Fruit fly (Drosophila melanogaster) whole organism, embryonic: ENCODE data around the gene CG43799.

Experiments used
- ATbp ChIP-seq: fragments of 200-800 bp; sonication (Bioruptor generic); optimal IDR thresholded peaks from 2 replicates; lab custom pipeline; 2017; ENCODE audit warnings: missing biosample characterization, mild to moderate bottlenecking, missing genetic modification characterization, missing genetic modification reagents
- Aef1 ChIP-seq: fragments of 200-800 bp; sonication (Bioruptor generic); IDR thresholded peaks from 3 replicates; pipeline ENCODE4 v1.3.6; 2022; ENCODE audit warnings: missing biosample characterization, missing genetic modification characterization
- B-H1 ChIP-seq: fragments of 200-800 bp; sonication (Bioruptor generic); IDR thresholded peaks from 3 replicates; pipeline ENCODE4 v1.3.6; 2022; ENCODE audit warnings: missing biosample characterization, missing genetic modification characterization
- Blimp-1 ChIP-seq: fragments of 200-800 bp; sonication (Bioruptor generic); optimal IDR thresholded peaks from 3 replicates; lab custom pipeline; 2018; ENCODE audit warnings: missing biosample characterization, missing genetic modification characterization, mild to moderate bottlenecking, moderate library complexity, missing genetic modification reagents
- CG11504 ChIP-seq: fragments of 200-800 bp; sonication (Bioruptor generic); optimal IDR thresholded peaks from 3 replicates; lab custom pipeline; 2019; ENCODE audit warnings: missing biosample characterization, mild to moderate bottlenecking, missing genetic modification characterization, moderate library complexity
- CG15011 ChIP-seq: fragments of 200-800 bp; sonication (Bioruptor generic); optimal IDR thresholded peaks from 3 replicates; lab custom pipeline; 2018; ENCODE audit warnings: missing biosample characterization, mild to moderate bottlenecking, missing genetic modification characterization
- CG15514 ChIP-seq: fragments of 200-800 bp; sonication (Bioruptor generic); optimal IDR thresholded peaks from 3 replicates; lab custom pipeline; 2017; ENCODE audit warnings: missing biosample characterization, missing genetic modification characterization, mild to moderate bottlenecking, moderate library complexity, missing genetic modification reagents
- CG18599 ChIP-seq: fragments of 200-800 bp; sonication (Bioruptor generic); optimal IDR thresholded peaks from 3 replicates; lab custom pipeline; 2017; ENCODE audit warnings: missing biosample characterization, missing genetic modification characterization, mild to moderate bottlenecking, moderate library complexity, missing genetic modification reagents
- CG34376 ChIP-seq: fragments of 200-800 bp; sonication (Bioruptor generic); optimal IDR thresholded peaks from 2 replicates; lab custom pipeline; 2018; ENCODE audit warnings: missing biosample characterization, mild to moderate bottlenecking, missing genetic modification characterization
- CG3995 ChIP-seq: fragments of 200-800 bp; sonication (Bioruptor generic); optimal IDR thresholded peaks from 3 replicates; lab custom pipeline; 2016; ENCODE audit warnings: missing biosample characterization, missing genetic modification characterization
- CG5180 ChIP-seq: fragments of 200-800 bp; sonication (Bioruptor generic); optimal IDR thresholded peaks from 3 replicates; lab custom pipeline; 2017; ENCODE audit warnings: missing biosample characterization, missing genetic modification characterization, mild to moderate bottlenecking, moderate library complexity, missing genetic modification reagents
- CG8290 ChIP-seq, 3 experiments: fragments of 200-800 bp; sonication (Bioruptor generic); optimal IDR thresholded peaks; 2 replicates each; lab custom pipeline; 2016 to 2019; ENCODE audit warnings: missing biosample characterization in 3 of 3, missing genetic modification characterization in 3 of 3, mild to moderate bottlenecking in 2 of 3, moderate library complexity in 1 of 3
- CG9437 ChIP-seq: fragments of 200-800 bp; sonication (Bioruptor generic); optimal IDR thresholded peaks from 2 replicates; lab custom pipeline; 2018; ENCODE audit warnings: missing biosample characterization, mild to moderate bottlenecking, missing genetic modification characterization
- CG9727 ChIP-seq: fragments of 200-800 bp; sonication (Bioruptor generic); optimal IDR thresholded peaks from 3 replicates; lab custom pipeline; 2017; ENCODE audit warnings: missing biosample characterization, mild to moderate bottlenecking, missing genetic modification characterization
- Chrac-16 ChIP-seq: fragments of 200-800 bp; sonication (Bioruptor generic); optimal IDR thresholded peaks from 3 replicates; lab custom pipeline; 2016; ENCODE audit warnings: missing biosample characterization, missing genetic modification characterization
- Doc2 ChIP-seq: fragments of 200-800 bp; sonication (Bioruptor generic); IDR thresholded peaks from 2 replicates; pipeline ENCODE4 v1.3.6; 2022; ENCODE audit warnings: missing biosample characterization, missing genetic modification characterization
- Fer1 ChIP-seq: fragments of 200-800 bp; sonication (Bioruptor generic); optimal IDR thresholded peaks from 2 replicates; lab custom pipeline; 2017; ENCODE audit warnings: missing biosample characterization, mild to moderate bottlenecking, missing genetic modification characterization
- HHEX ChIP-seq: fragments of 200-800 bp; sonication (Bioruptor generic); optimal IDR thresholded peaks from 3 replicates; lab custom pipeline; 2017; ENCODE audit warnings: missing biosample characterization, mild to moderate bottlenecking, missing genetic modification characterization, missing genetic modification reagents
- MESR4 ChIP-seq: fragments of 200-800 bp; sonication (Bioruptor generic); optimal IDR thresholded peaks from 2 replicates; lab custom pipeline; 2018; ENCODE audit warnings: missing biosample characterization, mild to moderate bottlenecking, missing genetic modification characterization, moderate library complexity
- Med ChIP-seq: fragments of 200-800 bp; sonication (Bioruptor generic); peaks from one replicate; lab custom pipeline; 2016; ENCODE audit warnings: missing biosample characterization, missing genetic modification characterization, mild to moderate bottlenecking, inconsistent platforms, moderate library complexity
- Mes4 ChIP-seq: fragments of 200-800 bp; sonication (Bioruptor generic); optimal IDR thresholded peaks from 2 replicates; lab custom pipeline; 2016; ENCODE audit warnings: missing biosample characterization, missing genetic modification characterization
- NK7.1 ChIP-seq: fragments of 200-800 bp; sonication (Bioruptor generic); optimal IDR thresholded peaks from 3 replicates; lab custom pipeline; 2016; ENCODE audit warnings: missing biosample characterization, missing genetic modification characterization
- Rfx ChIP-seq: fragments of 200-800 bp; sonication (Bioruptor generic); IDR thresholded peaks from 2 replicates; pipeline ENCODE4 v1.3.6; 2022; ENCODE audit warnings: missing biosample characterization, missing genetic modification characterization
- Taf1 ChIP-seq: fragments of 200-800 bp; sonication (Bioruptor generic); IDR thresholded peaks from 2 replicates; pipeline ENCODE4 v1.3.6; 2022; ENCODE audit warnings: missing biosample characterization, missing genetic modification characterization
- Usf ChIP-seq: fragments of 200-800 bp; sonication (Bioruptor generic); optimal IDR thresholded peaks from 2 replicates; lab custom pipeline; 2017; ENCODE audit warnings: missing genotype, missing biosample characterization, missing genetic modification characterization
- caup ChIP-seq: fragments of 200-800 bp; sonication (Bioruptor generic); optimal IDR thresholded peaks from 3 replicates; lab custom pipeline; 2017; ENCODE audit warnings: missing biosample characterization, mild to moderate bottlenecking, missing genetic modification characterization, moderate library complexity; ENCODE audit not compliant: severe bottlenecking
- crol ChIP-seq: fragments of 200-800 bp; sonication (Bioruptor generic); IDR thresholded peaks from 2 replicates; pipeline ENCODE4 v1.3.6; 2022; ENCODE audit warnings: missing biosample characterization, missing genetic modification characterization
- cwo ChIP-seq: fragments of 200-800 bp; sonication (Bioruptor generic); optimal IDR thresholded peaks from 3 replicates; lab custom pipeline; 2017; ENCODE audit warnings: missing biosample characterization, missing genetic modification characterization, mild to moderate bottlenecking, moderate library complexity, missing genetic modification reagents
- danr ChIP-seq: fragments of 200-800 bp; sonication (Bioruptor generic); IDR thresholded peaks from 2 replicates; pipeline ENCODE4 v1.3.6; 2022; ENCODE audit warnings: missing biosample characterization, missing genetic modification characterization
- gce ChIP-seq: fragments of 200-800 bp; sonication (Bioruptor generic); IDR thresholded peaks from 3 replicates; pipeline ENCODE4 v1.3.6; 2022; ENCODE audit warnings: missing biosample characterization, missing genetic modification characterization
- inv ChIP-seq: fragments of 200-800 bp; sonication (Bioruptor generic); IDR thresholded peaks from 2 replicates; pipeline ENCODE4 v1.3.6; 2022; ENCODE audit warnings: missing biosample characterization, missing genetic modification characterization; ENCODE audit not compliant: partially characterized antibody
- lab ChIP-seq: fragments of 200-800 bp; sonication (Bioruptor generic); optimal IDR thresholded peaks from 3 replicates; lab custom pipeline; 2017; ENCODE audit warnings: missing biosample characterization, missing genetic modification characterization, mild to moderate bottlenecking, moderate library complexity, missing genetic modification reagents
- mirr ChIP-seq: fragments of 200-800 bp; sonication (Bioruptor generic); optimal IDR thresholded peaks from 3 replicates; lab custom pipeline; 2018; ENCODE audit warnings: missing biosample characterization, mild to moderate bottlenecking, missing genetic modification characterization
- nerfin-1 ChIP-seq: fragments of 200-800 bp; sonication (Bioruptor generic); optimal IDR thresholded peaks from 3 replicates; lab custom pipeline; 2019; ENCODE audit warnings: missing biosample characterization, mild to moderate bottlenecking, missing genetic modification characterization, moderate library complexity
- pan ChIP-seq, 4 experiments: fragments of >200 bp in 3 of 4; fragments of 200-800 bp in 1 of 4; sonication (Bioruptor generic) in 1 of 4; optimal IDR thresholded peaks in 3 of 4; IDR thresholded peaks in 1 of 4; 2 replicates each; pipeline versions ENCODE4 v1.3.6 to Lab custom; 2017 to 2022; ENCODE audit warnings: missing biosample characterization in 2 of 4, missing genetic modification characterization in 2 of 4, mixed read lengths in 1 of 4
- peb ChIP-seq: fragments of 200-800 bp; sonication (Bioruptor generic); IDR thresholded peaks from 2 replicates; pipeline ENCODE4 v1.3.6; 2022; ENCODE audit warnings: missing biosample characterization, missing genetic modification characterization
- pfk ChIP-seq: fragments of 200-800 bp; sonication (Bioruptor generic); optimal IDR thresholded peaks from 2 replicates; lab custom pipeline; 2018; ENCODE audit warnings: missing biosample characterization, mild to moderate bottlenecking, missing genetic modification characterization, moderate library complexity
- prd ChIP-seq, 3 experiments: fragments of >200 bp in 2 of 3; fragments of 200-800 bp in 1 of 3; sonication (Bioruptor generic) in 1 of 3; optimal IDR thresholded peaks in 2 of 3; IDR thresholded peaks in 1 of 3; 2 replicates in 2 of 3; 3 replicates in 1 of 3; pipeline versions ENCODE4 v1.3.6 to Lab custom; 2017 to 2022; ENCODE audit warnings: missing biosample characterization in 1 of 3, missing genetic modification characterization in 1 of 3
- row ChIP-seq: fragments of 200-800 bp; sonication (Bioruptor generic); IDR thresholded peaks from 3 replicates; pipeline ENCODE4 v1.3.6; 2022; ENCODE audit warnings: missing biosample characterization, missing genetic modification characterization
- sens ChIP-seq: fragments of 200-800 bp; sonication (Bioruptor generic); peaks from one replicate; lab custom pipeline; 2016; ENCODE audit warnings: missing biosample characterization, missing genetic modification characterization
- sens-2 ChIP-seq: fragments of 200-800 bp; sonication (Bioruptor generic); IDR thresholded peaks from 2 replicates; pipeline ENCODE4 v1.3.6; 2022; ENCODE audit warnings: missing biosample characterization, missing genetic modification characterization
- toy ChIP-seq: fragments of 200-800 bp; sonication (Bioruptor generic); IDR thresholded peaks from 2 replicates; pipeline ENCODE4 v1.3.6; 2022; ENCODE audit warnings: missing biosample characterization, missing genetic modification characterization
- usp ChIP-seq: fragments of >200 bp; optimal IDR thresholded peaks from 2 replicates; lab custom pipeline; 2017; ENCODE audit warnings: missing biosample characterization, missing genetic modification characterization
- wek ChIP-seq: fragments of 200-800 bp; sonication (Bioruptor generic); optimal IDR thresholded peaks from 3 replicates; lab custom pipeline; 2018; ENCODE audit warnings: missing biosample characterization, mild to moderate bottlenecking, missing genetic modification characterization, moderate library complexity

Gene CG43799

DNA sequence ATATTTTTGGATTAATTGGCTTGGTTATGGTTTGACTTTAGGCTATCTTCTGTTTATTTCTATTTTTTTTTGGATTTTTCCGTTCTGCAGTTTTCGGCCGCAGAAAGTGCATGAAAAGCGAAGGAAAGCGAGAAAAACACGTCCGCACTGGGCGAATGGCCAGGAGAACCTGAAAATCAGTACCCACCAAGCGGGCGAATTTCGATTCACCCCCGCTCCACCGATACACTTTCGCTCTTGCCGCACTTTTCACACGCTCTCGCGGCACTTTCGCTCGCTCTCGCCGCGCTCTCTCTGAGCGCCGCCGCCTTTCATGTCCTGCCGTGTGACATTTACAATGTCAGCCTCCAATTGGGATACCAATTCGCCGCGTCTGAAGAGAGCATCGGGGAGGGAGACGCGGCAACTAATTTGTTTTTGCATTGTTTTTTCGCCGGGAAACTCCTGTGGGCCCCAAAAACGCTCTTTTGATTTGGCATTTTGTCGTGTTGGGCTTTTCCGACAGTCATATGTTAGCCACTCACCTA lies 21.8 kb downstream of the CG43799 start, which contains the start of gene Ndae1 (continued):
- peak; percentile 58; the same call in 1 of the 2 replicates for TF ChIP-seq crol (GFP tag; lab: Robert Waterston, UW)
- TF ChIP-seq, all 482 proteins: peak for 18

DNA sequence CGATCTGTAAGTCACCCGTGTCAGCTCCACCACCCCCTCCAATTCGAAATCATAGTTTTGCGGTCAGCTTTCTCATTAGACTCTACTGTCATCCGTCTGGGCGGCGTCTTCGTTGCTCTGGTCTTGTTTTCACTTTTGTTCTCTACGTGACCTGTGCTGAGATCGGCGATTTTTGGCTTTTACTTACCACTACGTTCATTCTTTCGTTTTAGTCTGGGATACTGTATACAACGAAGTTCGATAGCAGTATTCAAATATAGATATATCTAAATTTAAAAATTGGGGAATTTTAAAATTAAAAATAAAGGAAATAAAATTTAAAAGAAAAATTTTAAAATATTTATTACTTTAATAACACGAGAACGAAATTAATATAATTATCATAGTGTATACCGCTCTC lies 25.3 kb downstream of the CG43799 start, which contains the start of gene CG13786:
Gene CG13786, minus strand, starts transcription at position 101 of the 400 bp plus-strand sequence.
- no peak for TF ChIP-seq CG15011 (GFP tag; lab: Kevin White, UChicago)
- no peak for TF ChIP-seq Aef1
- TF ChIP-seq ATbp (GFP tag; lab: Kevin White, UChicago) = no peak
- TF ChIP-seq Blimp-1 = peak; percentile 68
- no peak for TF ChIP-seq wek (GFP tag; lab: Kevin White, UChicago)
- TF ChIP-seq prd (optimal IDR thresholded peaks at IDR 0.05; lab: Kevin White, UChicago) = no peak
- TF ChIP-seq prd (GFP tag; IDR thresholded peaks at IDR 0.05; lab: Robert Waterston, UW) = no peak
- 0 out of 2 replicates have a peak, but pooled peaks have one; percentile 22 for TF ChIP-seq Doc2 (GFP tag; lab: Robert Waterston, UW)
- TF ChIP-seq Chrac-16 = no peak
- TF ChIP-seq CG3995 (GFP tag; lab: Kevin White, UChicago) = no peak
- TF ChIP-seq Mes4 (GFP tag; lab: Kevin White, UChicago) = no peak
- TF ChIP-seq peb (GFP tag; lab: Robert Waterston, UW) = no peak

DNA sequence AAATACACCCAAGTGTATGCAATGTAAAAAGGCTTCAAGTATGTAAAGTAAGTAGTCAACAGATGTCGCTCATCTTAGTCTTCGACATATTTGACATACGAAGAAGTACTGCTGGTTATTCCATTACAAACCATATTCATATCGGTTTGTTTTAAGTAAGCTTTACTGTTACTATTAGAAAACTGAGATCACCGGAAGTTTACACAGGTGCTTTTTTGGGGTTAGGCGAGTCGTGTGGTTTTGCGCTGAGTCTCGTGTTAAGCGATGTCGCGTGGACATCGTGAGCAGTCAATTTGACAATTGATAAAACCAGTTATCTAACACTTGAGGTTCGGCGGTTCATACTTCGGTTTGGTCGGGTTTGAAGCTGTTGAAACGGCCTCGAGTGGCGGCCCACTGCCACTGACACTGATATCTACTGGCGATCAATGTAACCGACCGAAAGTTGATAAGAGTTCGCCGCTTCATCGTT lies 27.2 kb downstream of the CG43799 start:
- TF ChIP-seq mirr (GFP tag; lab: Kevin White, UChicago) = peak; percentile 74
- TF ChIP-seq Rfx = peak; percentile 44; the same call in 1 of the 2 replicates
- TF ChIP-seq Fer1 (GFP tag; lab: Kevin White, UChicago) = peak; percentile 2
- TF ChIP-seq Med (GFP tag; lab: Kevin White, UChicago) = peak; percentile 83
- no peak for TF ChIP-seq NK7.1 (GFP tag; lab: Kevin White, UChicago)
- TF ChIP-seq cwo = peak; percentile 92
- no peak for TF ChIP-seq Taf1 (GFP tag; lab: Robert Waterston, UW)
- no peak for TF ChIP-seq nerfin-1 (tag; lab: Kevin White, UChicago)
- TF ChIP-seq usp (GFP tag; lab: Kevin White, UChicago) = no peak
- peak; percentile 35 for TF ChIP-seq sens (GFP tag; lab: Kevin White, UChicago)
- no peak for TF ChIP-seq sens-2 (GFP tag; lab: Robert Waterston, UW)
- TF ChIP-seq Usf (GFP tag; lab: Kevin White, UChicago) = no peak
- TF ChIP-seq pan (optimal IDR thresholded peaks at IDR 0.05; lab: Kevin White, UChicago) = no peak
- peak in 1 of 2 experiments; percentile 20 for TF ChIP-seq pan (GFP tag; optimal IDR thresholded peaks at IDR 0.05 in 1 of 2, IDR thresholded peaks at IDR 0.05 in 1 of 2)
- TF ChIP-seq row (GFP tag; lab: Robert Waterston, UW) = 0 out of 3 replicates have a peak, but pooled peaks have one; percentile 23
- peak; percentile 45 for TF ChIP-seq CG34376 (GFP tag; lab: Kevin White, UChicago)
- TF ChIP-seq CG18599 (GFP tag; lab: Kevin White, UChicago) = peak; percentile 6
- no peak for TF ChIP-seq MESR4
- 0 out of 2 replicates have a peak, but pooled peaks have one; percentile 17 for TF ChIP-seq inv
- no peak for TF ChIP-seq danr (GFP tag; lab: Robert Waterston, UW)
- peak; percentile 19 for TF ChIP-seq caup (GFP tag; lab: Kevin White, UChicago)
- no peak for TF ChIP-seq CG9727 (GFP tag; lab: Kevin White, UChicago)
- TF ChIP-seq CG9437 = no peak
- peak; percentile 52 for TF ChIP-seq lab (GFP tag; lab: Kevin White, UChicago)
- TF ChIP-seq toy (GFP tag; lab: Robert Waterston, UW) = no peak
- peak; percentile 10 for TF ChIP-seq CG11504
- peak; percentile 85 for TF ChIP-seq CG5180 (GFP tag; lab: Kevin White, UChicago)
- TF ChIP-seq CG15514 (GFP tag; lab: Kevin White, UChicago) = no peak
- no peak for TF ChIP-seq CG8290 (GFP tag; optimal IDR thresholded peaks at IDR 0.05; lab: Kevin White, UChicago)
- peak in 1 of 2 experiments; percentile 35 for TF ChIP-seq CG8290 (tag; optimal IDR thresholded peaks at IDR 0.05; lab: Kevin White, UChicago)
- TF ChIP-seq gce (GFP tag; lab: Robert Waterston, UW) = no peak
- no peak for TF ChIP-seq pfk (GFP tag; lab: Kevin White, UChicago)
- TF ChIP-seq B-H1 (GFP tag; lab: Robert Waterston, UW) = no peak
- peak; percentile 30 for TF ChIP-seq HHEX
